Worm (Caenorhabditis elegans) whole organism, L1 larva: ENCODE data around the gene D1014.13.
A peak's percentile ranks its signal among the peaks of the same experiment; 100 is the strongest.

Experiments
- C04F5.9 ChIP-seq: sonication (generic microtip); optimal IDR thresholded peaks from 2 replicates; lab custom pipeline; 2016; ENCODE audit warnings: missing genetic modification characterization, missing compliant biosample characterization
- C16A3.4 ChIP-seq: fragments of 150-350 bp; optimal IDR thresholded peaks from 2 replicates; lab custom pipeline; 2014; ENCODE audit warnings: missing biosample characterization, missing genetic modification characterization
- ama-1 ChIP-seq: fragments of 150-350 bp; optimal IDR thresholded peaks from 2 replicates; lab custom pipeline; 2014
- blmp-1 ChIP-seq: fragments of 150-350 bp; optimal IDR thresholded peaks from 2 replicates; lab custom pipeline; 2014; ENCODE audit warnings: missing biosample characterization, missing genetic modification characterization
- ceh-63 ChIP-seq: fragments of 200-800 bp; sonication (Bioruptor generic); optimal IDR thresholded peaks from 2 replicates; lab custom pipeline; 2018; ENCODE audit warnings: mild to moderate bottlenecking, missing genetic modification characterization, missing compliant biosample characterization
- ceh-90 ChIP-seq: sonication (generic microtip); optimal IDR thresholded peaks from 2 replicates; lab custom pipeline; 2016; ENCODE audit warnings: missing genetic modification characterization, missing compliant biosample characterization
- dsc-1 ChIP-seq: sonication (generic microtip); optimal IDR thresholded peaks from 2 replicates; lab custom pipeline; 2016; ENCODE audit warnings: mild to moderate bottlenecking, missing genetic modification characterization, missing compliant biosample characterization
- efl-1 ChIP-seq, 4 experiments: fragments of 150-350 bp; optimal IDR thresholded peaks in 3 of 4; peaks in 1 of 4; 1 replicate in 1 of 4; 2 replicates in 3 of 4; lab custom pipeline; 2014; ENCODE audit warnings: missing biosample characterization in 2 of 4, missing genetic modification characterization in 2 of 4, missing genetic modification reagents in 2 of 4
- egl-27 ChIP-seq, 2 experiments: fragments of 150-350 bp in 1 of 2; sonication (generic microtip); optimal IDR thresholded peaks; 3 replicates each; lab custom pipeline; 2017 to 2018; ENCODE audit warnings: missing biosample characterization in 2 of 2, missing genetic modification characterization in 2 of 2, missing genetic modification reagents in 2 of 2
- elt-2 ChIP-seq: sonication (generic microtip); optimal IDR thresholded peaks from 2 replicates; lab custom pipeline; 2016; ENCODE audit warnings: missing genetic modification characterization, mild to moderate bottlenecking, inconsistent platforms, missing compliant biosample characterization, missing genetic modification reagents
- fkh-10 ChIP-seq: sonication (generic microtip); optimal IDR thresholded peaks from 2 replicates; lab custom pipeline; 2017; ENCODE audit warnings: missing biosample characterization, missing genetic modification reagents, missing genetic modification characterization
- irx-1 ChIP-seq: sonication (generic microtip); optimal IDR thresholded peaks from 2 replicates; lab custom pipeline; 2016; ENCODE audit warnings: missing genetic modification characterization, missing compliant biosample characterization
- isw-1 ChIP-seq: fragments of 200-800 bp; sonication (Bioruptor generic); IDR thresholded peaks from 2 replicates; pipeline ENCODE4 v1.3.6; 2022; ENCODE audit warnings: missing genetic modification characterization, missing compliant biosample characterization
- lin-13 ChIP-seq: fragments of 150-350 bp; optimal IDR thresholded peaks from 2 replicates; lab custom pipeline; 2014; ENCODE audit warnings: missing biosample characterization, missing genetic modification reagents, missing genetic modification characterization
- lin-14 ChIP-seq: fragments of 200-800 bp; sonication (Bioruptor generic); optimal IDR thresholded peaks from 2 replicates; lab custom pipeline; 2018; ENCODE audit warnings: mild to moderate bottlenecking, missing genetic modification characterization, moderate library complexity, missing compliant biosample characterization
- lin-35 ChIP-seq, 2 experiments: fragments of 150-350 bp; optimal IDR thresholded peaks; 2 replicates each; lab custom pipeline; 2014; ENCODE audit warnings: missing biosample characterization in 2 of 2, missing genetic modification characterization in 2 of 2, missing genetic modification reagents in 2 of 2
- mdl-1 ChIP-seq, 2 experiments: fragments of 150-350 bp; optimal IDR thresholded peaks; 2 replicates each; lab custom pipeline; 2014 to 2017; ENCODE audit warnings: missing biosample characterization in 2 of 2, missing genetic modification characterization in 2 of 2, inconsistent platforms in 1 of 2
- nhr-12 ChIP-seq: sonication (generic microtip); optimal IDR thresholded peaks from 2 replicates; lab custom pipeline; 2017; ENCODE audit warnings: missing biosample characterization, missing genetic modification characterization
- nhr-19 ChIP-seq: fragments of 200-800 bp; sonication (Bioruptor generic); conservative IDR thresholded peaks from 2 replicates; pipeline ENCODE4 v1.3.6; 2022; ENCODE audit warnings: missing genetic modification characterization, missing compliant biosample characterization
- nhr-20 ChIP-seq: sonication (generic microtip); optimal IDR thresholded peaks from 2 replicates; lab custom pipeline; 2016; ENCODE audit warnings: mild to moderate bottlenecking, missing genetic modification characterization, missing compliant biosample characterization
- nhr-47 ChIP-seq: sonication (generic microtip); optimal IDR thresholded peaks from 2 replicates; lab custom pipeline; 2016; ENCODE audit warnings: mild to moderate bottlenecking, missing genetic modification characterization, moderate library complexity, missing compliant biosample characterization
- nhr-76 ChIP-seq: sonication (generic microtip); optimal IDR thresholded peaks from 2 replicates; lab custom pipeline; 2017; ENCODE audit warnings: missing biosample characterization, missing genetic modification characterization
- nhr-85 ChIP-seq: sonication (generic microtip); peaks from one replicate; lab custom pipeline; 2016; ENCODE audit warnings: missing genetic modification characterization, inconsistent platforms, missing compliant biosample characterization
- snu-23 ChIP-seq: sonication (generic microtip); optimal IDR thresholded peaks from 2 replicates; lab custom pipeline; 2016; ENCODE audit warnings: missing genetic modification characterization, missing compliant biosample characterization
- tlp-1 ChIP-seq: fragments of 150-350 bp; optimal IDR thresholded peaks from 2 replicates; lab custom pipeline; 2014; ENCODE audit warnings: missing biosample characterization, missing genetic modification characterization
- unc-30 ChIP-seq: sonication (generic microtip); optimal IDR thresholded peaks from 2 replicates; lab custom pipeline; 2017; ENCODE audit warnings: missing biosample characterization, missing genetic modification characterization
- unc-62 ChIP-seq: fragments of 150-350 bp; optimal IDR thresholded peaks from 2 replicates; lab custom pipeline; 2014; ENCODE audit warnings: missing biosample characterization, missing genetic modification reagents, missing genetic modification characterization
- unc-98 ChIP-seq: fragments of 200-800 bp; sonication (Bioruptor generic); IDR thresholded peaks from 2 replicates; pipeline ENCODE4 v1.3.6; 2022; ENCODE audit warnings: missing genetic modification characterization, missing compliant biosample characterization
- ztf-11 ChIP-seq, 2 experiments: sonication (generic microtip); optimal IDR thresholded peaks; 2 replicates each; lab custom pipeline; 2016 to 2017; ENCODE audit warnings: missing genetic modification characterization in 2 of 2, missing biosample characterization in 1 of 2, missing compliant biosample characterization in 1 of 2

The D1014.13 gene

DNA sequence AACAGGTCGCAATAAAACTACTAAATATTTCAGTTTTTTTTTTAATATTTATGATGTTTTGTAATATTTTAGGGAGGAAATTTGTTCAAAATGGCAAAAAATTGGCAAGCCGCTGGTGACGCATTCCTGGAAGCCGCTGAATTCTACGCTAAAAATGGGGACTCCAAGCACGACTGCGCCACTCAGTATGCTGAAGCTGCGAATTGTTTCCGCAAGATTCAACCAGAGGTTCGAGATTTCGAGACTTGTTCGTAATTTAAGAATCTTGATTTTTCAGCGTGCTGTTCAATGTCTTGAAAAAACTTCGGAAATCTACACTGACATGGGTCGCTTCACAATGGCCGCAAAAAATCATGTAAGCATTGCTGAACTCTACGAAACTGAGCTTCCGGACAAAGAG lies 13.8 kb upstream of the D1014.13 start:
- TF ChIP-seq irx-1 (tag; lab: Kevin White, UChicago) = no peak
- TF ChIP-seq ceh-90 (tag; lab: Kevin White, UChicago) = no peak
- TF ChIP-seq ztf-11 (tag; optimal IDR thresholded peaks at IDR 0.05; lab: Kevin White, UChicago) = no peak
- no peak for TF ChIP-seq egl-27 (tag; optimal IDR thresholded peaks at IDR 0.05; lab: Kevin White, UChicago)
- TF ChIP-seq nhr-20 (tag; lab: Kevin White, UChicago) = no peak
- TF ChIP-seq fkh-10 (GFP tag; lab: Kevin White, UChicago) = no peak
- TF ChIP-seq mdl-1 (tag; optimal IDR thresholded peaks at IDR 0.05; lab: Kevin White, UChicago) = no peak
- TF ChIP-seq snu-23 = no peak

DNA sequence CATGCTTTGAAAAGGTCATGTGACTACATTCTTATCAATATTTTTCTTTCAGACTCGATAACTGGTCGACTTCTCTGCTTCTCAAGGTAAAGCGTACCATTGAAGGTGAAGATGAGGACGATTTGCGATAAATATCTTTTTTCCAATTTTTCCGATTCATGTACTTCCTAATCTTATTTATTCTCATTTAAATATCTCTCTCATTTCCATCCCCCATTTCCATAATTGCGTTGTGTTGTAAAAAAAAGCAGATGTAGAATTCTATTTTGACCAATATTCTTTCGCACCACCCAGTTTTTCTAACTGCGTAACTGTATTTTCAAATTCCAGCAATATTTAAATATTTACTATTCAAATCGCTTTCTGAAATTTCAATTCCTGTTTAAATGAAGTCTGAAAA lies 12.5 kb upstream of the D1014.13 start, which contains the start of gene D1014.4:
D1014.4 (plus strand) TSS at position 301 of the 400 bp plus-strand sequence.
- TF ChIP-seq unc-30 (tag; lab: Kevin White, UChicago) = no peak
- TF ChIP-seq unc-62 = no peak
- TF ChIP-seq elt-2 (tag; lab: Kevin White, UChicago) = peak; percentile 21
- TF ChIP-seq nhr-76 = no peak
- no peak for TF ChIP-seq tlp-1 (tag; lab: Kevin White, UChicago)
- TF ChIP-seq ama-1 = no peak
- peak in 1 of 2 experiments; percentile 15 for TF ChIP-seq lin-35 (GFP tag; optimal IDR thresholded peaks at IDR 0.05; lab: Kevin White, UChicago)
- TF ChIP-seq nhr-12 (tag; lab: Kevin White, UChicago) = no peak
- peak; percentile 15 for TF ChIP-seq nhr-85 (tag; lab: Kevin White, UChicago)
- TF ChIP-seq lin-14 (GFP tag; lab: Kevin White, UChicago) = no peak

ce11 chrV:8143605-8144004 lies 1.8 kb upstream of the D1014.13 start, which contains the start of gene D1014.2:
D1014.2 (plus strand) TSS chrV:8143905.
- no peak for TF ChIP-seq nhr-20 (tag; lab: Kevin White, UChicago)

DNA sequence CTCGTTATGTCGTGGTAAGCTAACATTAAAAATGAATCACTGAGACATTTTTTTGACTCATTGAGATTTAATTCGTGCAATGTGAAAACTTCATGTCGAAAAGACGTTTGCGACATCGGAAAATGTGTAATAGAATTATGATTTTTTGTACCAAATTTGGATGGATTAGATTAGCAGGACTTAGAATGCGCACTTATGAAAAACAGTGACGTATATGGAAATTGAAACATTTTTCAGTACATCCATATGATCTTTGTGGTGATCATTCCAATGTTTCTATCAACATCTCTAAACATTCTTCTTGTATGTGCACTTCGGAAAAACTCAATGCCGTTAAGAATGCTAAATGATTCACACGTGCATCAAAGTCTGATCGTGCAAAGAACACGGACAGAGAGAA lies 914 bp upstream of the D1014.13 start:
- TF ChIP-seq dsc-1 (tag; lab: Kevin White, UChicago) = peak; percentile 2
- TF ChIP-seq nhr-85 (tag; lab: Kevin White, UChicago) = no peak
- no peak for TF ChIP-seq lin-35 (GFP tag; optimal IDR thresholded peaks at IDR 0.05; lab: Kevin White, UChicago)

ce11 chrV:8155743-8156142 lies 10.3 kb downstream of the D1014.13 start:
- no peak for TF ChIP-seq C16A3.4
- no peak for TF ChIP-seq efl-1 (optimal IDR thresholded peaks at IDR 0.05; lab: Kevin White, UChicago)
- peak in 1 of 2 experiments; percentile 90 for TF ChIP-seq efl-1 (GFP tag; optimal IDR thresholded peaks at IDR 0.05 in 1 of 2; lab: Kevin White, UChicago)

DNA sequence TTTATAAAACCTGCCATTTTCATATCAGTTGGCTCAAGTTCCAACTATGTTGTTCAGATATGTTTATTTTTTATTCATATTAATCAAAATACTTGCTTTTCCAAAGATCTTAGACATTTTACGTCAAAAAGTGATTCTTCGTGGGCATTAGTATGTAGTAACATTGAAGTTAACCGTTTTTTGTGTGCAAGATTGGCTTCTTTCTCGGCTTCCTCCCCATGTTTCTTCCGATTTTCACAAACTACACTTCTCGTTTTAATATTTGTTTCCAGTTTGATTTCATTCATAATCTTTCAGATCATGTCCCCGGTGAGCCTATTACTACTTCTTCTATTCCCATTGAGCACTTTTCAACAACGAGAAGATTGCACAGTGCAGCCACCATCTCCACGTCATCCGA lies 12.0 kb downstream of the D1014.13 start, which contains the start of gene sul-2:
sul-2 (plus strand) TSS at position 301 of the 400 bp plus-strand sequence.
- TF ChIP-seq nhr-19 (GFP tag; lab: Robert Waterston, UW) (no peak), C04F5.9 (tag; lab: Kevin White, UChicago) (no peak)

ce11 chrV:8159629-8160028 lies 14.2 kb downstream of the D1014.13 start, which contains the start of gene F20D6.6:
F20D6.6 (plus strand) TSS chrV:8159929.
- TF ChIP-seq ceh-63 (GFP tag; lab: Kevin White, UChicago) (no peak), isw-1 (GFP tag; lab: Robert Waterston, UW) (no peak), nhr-47 (tag; lab: Kevin White, UChicago) (no peak), unc-98 (GFP tag; lab: Robert Waterston, UW) (no peak), blmp-1 (tag; lab: Kevin White, UChicago) (no peak), lin-13 (no peak)
